Worm (Caenorhabditis elegans) whole organism, L4 larva: ENCODE data around the gene ret-1.

ENCODE experiments used
- dmd-9 ChIP-seq: fragments of 200-800 bp; sonication (Bioruptor generic); IDR thresholded peaks from 2 replicates; pipeline ENCODE4 v1.3.6; 2022; ENCODE audit warnings: missing genetic modification reagents, missing genetic modification characterization, missing compliant biosample characterization
- jun-1 ChIP-seq: fragments of 150-350 bp; optimal IDR thresholded peaks from 2 replicates; lab custom pipeline; 2014; ENCODE audit warnings: missing biosample characterization, missing genetic modification reagents, missing genetic modification characterization

DNA sequence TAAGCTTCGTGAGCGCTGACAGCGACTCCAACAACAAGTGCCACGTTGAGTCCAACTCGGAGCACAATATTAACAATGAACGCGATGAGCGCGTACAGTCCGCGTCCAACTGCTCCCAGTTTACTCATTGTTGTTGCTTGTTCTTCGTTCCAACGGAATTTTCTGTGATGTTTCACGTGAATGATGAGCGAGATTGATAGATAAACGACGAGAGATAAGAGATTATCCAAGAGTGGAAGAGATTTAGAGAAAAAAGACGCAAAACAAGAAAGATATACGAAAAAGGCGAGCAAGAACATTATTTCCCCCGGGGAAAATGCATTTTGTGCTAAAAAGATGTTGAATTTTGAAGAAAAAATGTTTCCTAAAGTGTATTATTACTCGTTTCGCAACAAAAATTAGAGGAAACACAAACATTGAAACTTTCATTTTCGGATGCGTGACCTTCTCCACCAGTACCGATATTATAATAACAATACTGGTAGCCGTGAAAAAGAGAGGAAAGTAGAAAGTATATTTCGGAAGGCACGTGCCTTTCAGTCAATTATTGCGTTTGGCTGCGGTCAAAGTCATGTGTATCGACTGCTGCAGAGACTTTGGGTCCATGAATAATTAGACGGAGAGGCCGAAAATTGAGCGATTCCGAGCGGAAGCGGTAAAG, 15.6 kb downstream of the ret-1 start:
- TF ChIP-seq dmd-9 (no peak), jun-1 (tag; lab: Kevin White, UChicago) (no peak)
